Fruit fly (Drosophila melanogaster) whole organism, embryonic: Measurements from ENCODE around the gene CG9920.

Experiments
- Asciz ChIP-seq: fragments of 200-800 bp; sonication (Bioruptor generic); optimal IDR thresholded peaks from 2 replicates; lab custom pipeline; 2017; ENCODE audit warnings: missing biosample characterization, mild to moderate bottlenecking, missing genetic modification characterization, missing genetic modification reagents
- Awh ChIP-seq: fragments of 200-800 bp; sonication (Bioruptor generic); IDR thresholded peaks from 2 replicates; pipeline ENCODE4, ENCODE4 v1.3.6; 2022; ENCODE audit warnings: missing biosample characterization, missing genetic modification characterization
- BEAF-32 ChIP-seq: fragments of 200-800 bp; sonication (Bioruptor generic); optimal IDR thresholded peaks from 3 replicates; lab custom pipeline; 2017; ENCODE audit warnings: missing biosample characterization, missing genetic modification characterization, mild to moderate bottlenecking, moderate library complexity, missing genetic modification reagents
- CG10267 ChIP-seq: fragments of 200-800 bp; sonication (Bioruptor generic); optimal IDR thresholded peaks from 2 replicates; lab custom pipeline; 2018; ENCODE audit warnings: missing biosample characterization, mild to moderate bottlenecking, missing genetic modification characterization, moderate library complexity
- CG10274 ChIP-seq: fragments of 200-800 bp; sonication (Bioruptor generic); optimal IDR thresholded peaks from 3 replicates; lab custom pipeline; 2017; ENCODE audit warnings: missing biosample characterization, mild to moderate bottlenecking, missing genetic modification characterization
- CG11398 ChIP-seq: fragments of 200-800 bp; sonication (Bioruptor generic); optimal IDR thresholded peaks from 2 replicates; lab custom pipeline; 2016; ENCODE audit warnings: missing biosample characterization, missing genetic modification characterization
- CG11456 ChIP-seq: fragments of 200-800 bp; sonication (Bioruptor generic); IDR thresholded peaks from 3 replicates; pipeline ENCODE4 v1.3.6; 2022; ENCODE audit warnings: missing biosample characterization, missing genetic modification characterization
- CG11695 ChIP-seq: fragments of 200-800 bp; sonication (Bioruptor generic); IDR thresholded peaks from 3 replicates; pipeline ENCODE4 v1.3.6; 2022; ENCODE audit warnings: missing biosample characterization, missing genetic modification characterization
- CG11696 ChIP-seq: fragments of 200-800 bp; sonication (Bioruptor generic); IDR thresholded peaks from 2 replicates; pipeline ENCODE4 v1.3.6; 2022; ENCODE audit warnings: missing biosample characterization, missing genetic modification characterization
- CG15011 ChIP-seq: fragments of 200-800 bp; sonication (Bioruptor generic); optimal IDR thresholded peaks from 3 replicates; lab custom pipeline; 2018; ENCODE audit warnings: missing biosample characterization, mild to moderate bottlenecking, missing genetic modification characterization
- CG1602 ChIP-seq: fragments of 200-800 bp; sonication (Bioruptor generic); optimal IDR thresholded peaks from 3 replicates; lab custom pipeline; 2016; ENCODE audit warnings: missing biosample characterization, missing genetic modification characterization
- CG18011 ChIP-seq: fragments of 200-800 bp; sonication (Bioruptor generic); optimal IDR thresholded peaks from 2 replicates; lab custom pipeline; 2017; ENCODE audit warnings: missing biosample characterization, missing genetic modification characterization, mild to moderate bottlenecking, moderate library complexity, missing genotype
- CG2202 ChIP-seq: fragments of 200-800 bp; sonication (Bioruptor generic); optimal IDR thresholded peaks from 2 replicates; lab custom pipeline; 2018; ENCODE audit warnings: missing biosample characterization, mild to moderate bottlenecking, missing genetic modification characterization
- CG4328 ChIP-seq: fragments of 200-800 bp; sonication (Bioruptor generic); optimal IDR thresholded peaks from 3 replicates; lab custom pipeline; 2017; ENCODE audit warnings: missing biosample characterization, missing genetic modification reagents, missing genetic modification characterization
- CG5245 ChIP-seq: fragments of 200-800 bp; sonication (Bioruptor generic); optimal IDR thresholded peaks from 3 replicates; lab custom pipeline; 2016; ENCODE audit warnings: missing biosample characterization, missing genetic modification characterization
- CG6765 ChIP-seq: fragments of 200-800 bp; sonication (Bioruptor generic); optimal IDR thresholded peaks from 3 replicates; lab custom pipeline; 2017; ENCODE audit warnings: missing biosample characterization, mild to moderate bottlenecking, missing genetic modification characterization
- CG8089 ChIP-seq: fragments of 200-800 bp; sonication (Bioruptor generic); optimal IDR thresholded peaks from 3 replicates; lab custom pipeline; 2016; ENCODE audit warnings: missing biosample characterization, missing genetic modification characterization
- Doc2 ChIP-seq: fragments of 200-800 bp; sonication (Bioruptor generic); IDR thresholded peaks from 2 replicates; pipeline ENCODE4 v1.3.6; 2022; ENCODE audit warnings: missing biosample characterization, missing genetic modification characterization
- Dref ChIP-seq: fragments of 200-800 bp; sonication (Bioruptor generic); IDR thresholded peaks from 2 replicates; pipeline ENCODE4 v1.3.6; 2022; ENCODE audit warnings: missing biosample characterization, missing genetic modification characterization
- ERR ChIP-seq: fragments of 200-800 bp; sonication (Bioruptor generic); optimal IDR thresholded peaks from 2 replicates; lab custom pipeline; 2016; ENCODE audit warnings: missing biosample characterization, missing genetic modification characterization
- Eip74EF ChIP-seq, 2 experiments: fragments of 200-800 bp in 1 of 2; fragments of >200 bp in 1 of 2; sonication (Bioruptor generic) in 1 of 2; optimal IDR thresholded peaks; 2 replicates each; lab custom pipeline; 2017 to 2019; ENCODE audit warnings: missing biosample characterization in 2 of 2, missing genetic modification characterization in 2 of 2, mild to moderate bottlenecking in 1 of 2, moderate library complexity in 1 of 2
- Gsc ChIP-seq: fragments of 200-800 bp; sonication (Bioruptor generic); IDR thresholded peaks from 2 replicates; pipeline ENCODE4 v1.3.6; 2022; ENCODE audit warnings: missing biosample characterization, missing genetic modification characterization
- HHEX ChIP-seq: fragments of 200-800 bp; sonication (Bioruptor generic); optimal IDR thresholded peaks from 3 replicates; lab custom pipeline; 2017; ENCODE audit warnings: missing biosample characterization, mild to moderate bottlenecking, missing genetic modification characterization, missing genetic modification reagents
- HLH54F ChIP-seq: fragments of 200-800 bp; sonication (Bioruptor generic); optimal IDR thresholded peaks from 3 replicates; lab custom pipeline; 2016; ENCODE audit warnings: missing biosample characterization, missing genetic modification characterization
- Hey ChIP-seq: fragments of 200-800 bp; sonication (Bioruptor generic); optimal IDR thresholded peaks from 3 replicates; lab custom pipeline; 2018; ENCODE audit warnings: missing biosample characterization, mild to moderate bottlenecking, missing genetic modification characterization
- Max ChIP-seq: fragments of 200-800 bp; sonication (Bioruptor generic); optimal IDR thresholded peaks from 2 replicates; lab custom pipeline; 2016; ENCODE audit warnings: missing biosample characterization, mild to moderate bottlenecking, missing genetic modification characterization
- Mes4 ChIP-seq: fragments of 200-800 bp; sonication (Bioruptor generic); optimal IDR thresholded peaks from 2 replicates; lab custom pipeline; 2016; ENCODE audit warnings: missing biosample characterization, missing genetic modification characterization
- Mrtf ChIP-seq: fragments of 200-800 bp; sonication (Bioruptor generic); IDR thresholded peaks from 3 replicates; pipeline ENCODE4 v1.3.6; 2022; ENCODE audit warnings: missing biosample characterization, missing genetic modification characterization
- Neu2 ChIP-seq: fragments of 200-800 bp; sonication (Bioruptor generic); optimal IDR thresholded peaks from 3 replicates; lab custom pipeline; 2016; ENCODE audit warnings: missing biosample characterization, missing genetic modification characterization, borderline replicate concordance
- Vsx1 ChIP-seq: fragments of 200-800 bp; sonication (Bioruptor generic); optimal IDR thresholded peaks from 2 replicates; lab custom pipeline; 2017; ENCODE audit warnings: missing biosample characterization, mild to moderate bottlenecking, missing genetic modification characterization, missing genetic modification reagents
- Xrp1 ChIP-seq: fragments of 200-800 bp; sonication (Bioruptor generic); IDR thresholded peaks from 2 replicates; pipeline ENCODE4 v1.3.6; 2022; ENCODE audit warnings: missing biosample characterization, missing genetic modification characterization
- bsh ChIP-seq, 2 experiments: fragments of 200-800 bp; sonication (Bioruptor generic); optimal IDR thresholded peaks; 2 replicates each; lab custom pipeline; 2017 to 2018; ENCODE audit warnings: mild to moderate bottlenecking in 2 of 2, missing biosample characterization in 2 of 2, missing genetic modification characterization in 2 of 2, moderate library complexity in 1 of 2
- chinmo ChIP-seq: fragments of 200-800 bp; sonication (Bioruptor generic); IDR thresholded peaks from 4 replicates; pipeline ENCODE4 v1.3.6; 2022; ENCODE audit warnings: missing biosample characterization, missing genetic modification characterization; ENCODE audit not compliant: partially characterized antibody
- chm ChIP-seq: fragments of 200-800 bp; sonication (Bioruptor generic); IDR thresholded peaks from 2 replicates; pipeline ENCODE4 v1.3.6; 2022; ENCODE audit warnings: missing biosample characterization, missing genetic modification characterization
- en ChIP-seq: fragments of 200-800 bp; sonication (Bioruptor generic); optimal IDR thresholded peaks from 2 replicates; lab custom pipeline; 2016; ENCODE audit warnings: missing biosample characterization, missing genetic modification characterization
- h ChIP-seq: fragments of >200 bp; optimal IDR thresholded peaks from 2 replicates; lab custom pipeline; 2017
- insv ChIP-seq, 2 experiments: fragments of 200-800 bp; sonication (Bioruptor generic); optimal IDR thresholded peaks; 3 replicates each; lab custom pipeline; 2016 to 2018; ENCODE audit warnings: missing biosample characterization in 2 of 2, missing genetic modification characterization in 2 of 2
- jigr1 ChIP-seq: fragments of 200-800 bp; sonication (Bioruptor generic); IDR thresholded peaks from 3 replicates; pipeline ENCODE4 v1.3.6; 2022; ENCODE audit warnings: missing biosample characterization, missing genetic modification characterization
- lilli ChIP-seq: fragments of 200-800 bp; sonication (Bioruptor generic); optimal IDR thresholded peaks from 3 replicates; lab custom pipeline; 2016; ENCODE audit warnings: missing biosample characterization, missing genetic modification characterization
- nau ChIP-seq: fragments of 200-800 bp; sonication (Bioruptor generic); optimal IDR thresholded peaks from 3 replicates; lab custom pipeline; 2017; ENCODE audit warnings: missing biosample characterization, mild to moderate bottlenecking, missing genetic modification characterization, missing genetic modification reagents
- onecut ChIP-seq: fragments of 200-800 bp; sonication (Bioruptor generic); IDR thresholded peaks from 2 replicates; pipeline ENCODE4 v1.3.6; 2022; ENCODE audit warnings: missing biosample characterization, missing genetic modification characterization
- pan ChIP-seq, 4 experiments: fragments of >200 bp in 3 of 4; fragments of 200-800 bp in 1 of 4; sonication (Bioruptor generic) in 1 of 4; optimal IDR thresholded peaks in 3 of 4; IDR thresholded peaks in 1 of 4; 2 replicates each; pipeline versions ENCODE4 v1.3.6 to Lab custom; 2017 to 2022; ENCODE audit warnings: missing biosample characterization in 2 of 4, missing genetic modification characterization in 2 of 4, mixed read lengths in 1 of 4
- phol ChIP-seq: fragments of 200-800 bp; sonication (Bioruptor generic); optimal IDR thresholded peaks from 3 replicates; lab custom pipeline; 2018; ENCODE audit warnings: missing biosample characterization, mild to moderate bottlenecking, missing genetic modification characterization, moderate library complexity
- run ChIP-seq: fragments of 200-800 bp; sonication (Bioruptor generic); optimal IDR thresholded peaks from 3 replicates; lab custom pipeline; 2018; ENCODE audit warnings: missing biosample characterization, mild to moderate bottlenecking, missing genetic modification characterization
- sug ChIP-seq: fragments of 200-800 bp; optimal IDR thresholded peaks from 2 replicates; lab custom pipeline; 2019; ENCODE audit warnings: missing biosample characterization, mild to moderate bottlenecking, missing genetic modification characterization, moderate library complexity
- tll ChIP-seq, 2 experiments: fragments of 200-800 bp in 1 of 2; fragments of >200 bp in 1 of 2; sonication (Bioruptor generic) in 1 of 2; optimal IDR thresholded peaks; 2 replicates each; lab custom pipeline; 2017 to 2019; ENCODE audit warnings: missing biosample characterization in 2 of 2, missing genetic modification characterization in 2 of 2, mild to moderate bottlenecking in 1 of 2, moderate library complexity in 1 of 2
- wdn ChIP-seq: fragments of 200-800 bp; sonication (Bioruptor generic); IDR thresholded peaks from 2 replicates; pipeline ENCODE4 v1.3.6; 2022; ENCODE audit warnings: missing biosample characterization, missing genetic modification characterization
- zen2 ChIP-seq: fragments of 200-800 bp; sonication (Bioruptor generic); IDR thresholded peaks from 3 replicates; pipeline ENCODE4 v1.3.6; 2022; ENCODE audit warnings: missing biosample characterization, missing genetic modification characterization; ENCODE audit not compliant: partially characterized antibody

Gene CG9920

dm6 chr3R:14056320-14057053 lies 41.4 kb downstream of the CG9920 start, which contains the start of gene foxo (continued):
- TF ChIP-seq CG8089 (GFP tag; lab: Kevin White, UChicago) (no peak), Mes4 (GFP tag; lab: Kevin White, UChicago) (peak; percentile 42), pan (optimal IDR thresholded peaks at IDR 0.05; lab: Kevin White, UChicago) (no peak), pan (GFP tag; optimal IDR thresholded peaks at IDR 0.05 in 1 of 2, IDR thresholded peaks at IDR 0.05 in 1 of 2) (peak in 1 of 2 experiments; percentile 55), CG11696 (GFP tag; lab: Robert Waterston, UW) (peak; percentile 97), Eip74EF (GFP tag; optimal IDR thresholded peaks at IDR 0.05; lab: Kevin White, UChicago) (peak in 1 of 2 experiments; percentile 92), wdn (GFP tag; lab: Robert Waterston, UW) (no peak), Awh (GFP tag; lab: Robert Waterston, UW) (no peak; the same call in 1 of the 2 replicates), onecut (GFP tag; lab: Robert Waterston, UW) (peak; percentile 59; the same call in 1 of the 2 replicates), nau (GFP tag; lab: Kevin White, UChicago) (peak; percentile 66), ERR (GFP tag; lab: Kevin White, UChicago) (peak; percentile 23), Doc2 (no peak), CG15011 (peak; percentile 79), CG11695 (GFP tag; lab: Robert Waterston, UW) (peak; percentile 75), CG10267 (peak; percentile 80), CG6765 (GFP tag; lab: Kevin White, UChicago) (peak; percentile 75), HHEX (GFP tag; lab: Kevin White, UChicago) (peak; percentile 89), CG11398 (GFP tag; lab: Kevin White, UChicago) (no peak), sug (tag; lab: Kevin White, UChicago) (peak; percentile 71), Vsx1 (peak; percentile 73), h (lab: Kevin White, UChicago) (no peak), Asciz (peak; percentile 87), bsh (GFP tag; optimal IDR thresholded peaks at IDR 0.05; lab: Kevin White, UChicago) (peak in 1 of 2 experiments; percentile 77), run (tag; lab: Kevin White, UChicago) (peak; percentile 61), CG4328 (GFP tag; lab: Kevin White, UChicago) (peak; percentile 77), insv (GFP tag; optimal IDR thresholded peaks at IDR 0.05; lab: Kevin White, UChicago) (no peak), CG1602 (GFP tag; lab: Kevin White, UChicago) (peak; percentile 65), BEAF-32 (GFP tag; lab: Kevin White, UChicago) (no peak), chinmo (peak; percentile 67; the same call in 2 of the 4 replicates), tll (GFP tag; optimal IDR thresholded peaks at IDR 0.05; lab: Kevin White, UChicago) (no peak), Hey (tag; lab: Kevin White, UChicago) (no peak), CG2202 (tag; lab: Kevin White, UChicago) (no peak), Gsc (GFP tag; lab: Robert Waterston, UW) (no peak), Dref (no peak), zen2 (GFP tag; lab: Robert Waterston, UW) (no peak), en (GFP tag; lab: Kevin White, UChicago) (no peak), CG10274 (GFP tag; lab: Kevin White, UChicago) (peak; percentile 63), lilli (GFP tag; lab: Kevin White, UChicago) (peak; percentile 36), HLH54F (GFP tag; lab: Kevin White, UChicago) (peak; percentile 36), jigr1 (GFP tag; lab: Robert Waterston, UW) (no peak), CG18011 (GFP tag; lab: Kevin White, UChicago) (peak; percentile 56), chm (GFP tag; lab: Robert Waterston, UW) (peak; percentile 71; the same call in 1 of the 2 replicates), CG5245 (GFP tag; lab: Kevin White, UChicago) (no peak), CG11456 (GFP tag; lab: Robert Waterston, UW) (peak; percentile 52; the same call in 2 of the 3 replicates), Mrtf (peak; percentile 47; the same call in 1 of the 3 replicates), Neu2 (GFP tag; lab: Kevin White, UChicago) (no peak), Max (GFP tag; lab: Kevin White, UChicago) (peak; percentile 8), phol (tag; lab: Kevin White, UChicago) (peak; percentile 89), Xrp1 (peak; percentile 49)
